Worm (Caenorhabditis elegans): ENCODE results near the gene lsm-7.

Gene lsm-7

ce11 chrIV:10958230-10958588 is 24.9 kb downstream of the lsm-7 start, which contains the start of gene sri-19:
Gene sri-19 (plus strand): TSS chrIV:10958372.
- TF ChIP-seq jun-1 (tag; optimal IDR thresholded peaks at IDR 0.05) (no peak), egl-27 (tag; optimal IDR thresholded peaks at IDR 0.05) (no peak), fkh-10 (GFP tag; optimal IDR thresholded peaks at IDR 0.05) (no peak), ceh-28 (tag; optimal IDR thresholded peaks at IDR 0.05) (no peak), pqm-1 (tag; optimal IDR thresholded peaks at IDR 0.05) (no peak), ZK546.5 (tag; optimal IDR thresholded peaks at IDR 0.05) (no peak), nhr-43 (tag; optimal IDR thresholded peaks at IDR 0.05; ENCODE audit: poor library complexity, severe bottlenecking) (no peak), nhr-11 (tag; optimal IDR thresholded peaks at IDR 0.05) (no peak), ceh-16 (tag; optimal IDR thresholded peaks at IDR 0.05) (no peak)

- no peak for TF ChIP-seq eor-1 (tag; optimal IDR thresholded peaks at IDR 0.05)
- TF ChIP-seq fkh-2 (tag; optimal IDR thresholded peaks at IDR 0.05), result no peak
- TF ChIP-seq pha-4 (tag; optimal IDR thresholded peaks at IDR 0.05), result peak; percentile 24
- no peak for TF ChIP-seq nhr-25 (tag; optimal IDR thresholded peaks at IDR 0.05)
- no peak for TF ChIP-seq aly-2 (tag; optimal IDR thresholded peaks at IDR 0.05)
- no peak for TF ChIP-seq egl-27 (tag; optimal IDR thresholded peaks at IDR 0.05)
- TF ChIP-seq R02D3.7 (tag; optimal IDR thresholded peaks at IDR 0.05), result no peak
- TF ChIP-seq pqm-1 (tag; optimal IDR thresholded peaks at IDR 0.05), result peak; percentile 45
- peak; percentile 69 for TF ChIP-seq elt-2 (tag; optimal IDR thresholded peaks at IDR 0.05)
These were observed 31.4 kb downstream of the lsm-7 start for ce11 chrIV:10964688-10965087.

ce11 chrIV:10966359-10966758 is 33.1 kb downstream of the lsm-7 start, which contains the start of the genes aqp-3 and Y69E1A.8:
Gene aqp-3 (minus strand): TSS chrIV:10966459.
Gene Y69E1A.8 (plus strand): TSS chrIV:10966604.
- TF ChIP-seq tbx-2 (tag; optimal IDR thresholded peaks at IDR 0.05), result no peak
- TF ChIP-seq ztf-11 (tag; optimal IDR thresholded peaks at IDR 0.05), result no peak

- peak; percentile 97 for TF ChIP-seq elt-2 (tag; optimal IDR thresholded peaks at IDR 0.05)
- peak; percentile 83 for TF ChIP-seq pqm-1 (tag; optimal IDR thresholded peaks at IDR 0.05)
- peak; percentile 20 for TF ChIP-seq pha-4 (tag; optimal IDR thresholded peaks at IDR 0.05)
- TF ChIP-seq ceh-28 (tag; optimal IDR thresholded peaks at IDR 0.05), result no peak
These were observed 37.0 kb downstream of the lsm-7 start for ce11 chrIV:10970333-10970732.

- TF ChIP-seq ceh-16 (tag; optimal IDR thresholded peaks at IDR 0.05) (no peak), ceh-9 (tag; optimal IDR thresholded peaks at IDR 0.05) (no peak), jun-1 (tag; optimal IDR thresholded peaks at IDR 0.05) (no peak), daf-12 (tag; optimal IDR thresholded peaks at IDR 0.05) (no peak), nhr-43 (tag; optimal IDR thresholded peaks at IDR 0.05; ENCODE audit: poor library complexity, severe bottlenecking) (no peak), lin-39 (tag; optimal IDR thresholded peaks at IDR 0.05) (no peak), lin-15B (tag; optimal IDR thresholded peaks at IDR 0.05) (no peak), pha-4 (tag; optimal IDR thresholded peaks at IDR 0.05) (no peak), elt-2 (tag; optimal IDR thresholded peaks at IDR 0.05) (no peak)
These were observed 37.5 kb downstream of the lsm-7 start for ce11 chrIV:10970767-10971166.

- no peak for TF ChIP-seq hmg-11 (tag; optimal IDR thresholded peaks at IDR 0.05)
- no peak for TF ChIP-seq tbx-2 (tag; optimal IDR thresholded peaks at IDR 0.05)
- peak; percentile 25 for TF ChIP-seq nhr-23 (tag; optimal IDR thresholded peaks at IDR 0.05)
- no peak for TF ChIP-seq daf-12 (tag; optimal IDR thresholded peaks at IDR 0.05)
- no peak for TF ChIP-seq nhr-43 (tag; optimal IDR thresholded peaks at IDR 0.05; ENCODE audit: poor library complexity, severe bottlenecking)
- no peak for TF ChIP-seq ztf-11 (tag; optimal IDR thresholded peaks at IDR 0.05)
- TF ChIP-seq lin-39 (tag; optimal IDR thresholded peaks at IDR 0.05), result no peak
- peak; percentile 59 for TF ChIP-seq pha-4 (tag; optimal IDR thresholded peaks at IDR 0.05)
- TF ChIP-seq aly-2 (tag; optimal IDR thresholded peaks at IDR 0.05), result no peak
- TF ChIP-seq egl-5 (tag; optimal IDR thresholded peaks at IDR 0.05), result no peak
- TF ChIP-seq elt-3 (tag; optimal IDR thresholded peaks at IDR 0.05), result no peak
- no peak for TF ChIP-seq ZK546.5 (tag; optimal IDR thresholded peaks at IDR 0.05)
- no peak for TF ChIP-seq pqm-1 (tag; optimal IDR thresholded peaks at IDR 0.05)
- TF ChIP-seq ceh-16 (tag; optimal IDR thresholded peaks at IDR 0.05), result no peak
- TF ChIP-seq jun-1 (tag; optimal IDR thresholded peaks at IDR 0.05), result no peak
- no peak for TF ChIP-seq mml-1 (tag; optimal IDR thresholded peaks at IDR 0.05)
- no peak for TF ChIP-seq egl-27 (tag; optimal IDR thresholded peaks at IDR 0.05)
- TF ChIP-seq nhr-77 (tag; optimal IDR thresholded peaks at IDR 0.05), result no peak
- TF ChIP-seq nhr-25 (tag; optimal IDR thresholded peaks at IDR 0.05), result peak; percentile 69
- no peak for TF ChIP-seq ceh-9 (tag; optimal IDR thresholded peaks at IDR 0.05)
- TF ChIP-seq fkh-2 (tag; optimal IDR thresholded peaks at IDR 0.05), result no peak
- no peak for TF ChIP-seq nhr-67 (tag; optimal IDR thresholded peaks at IDR 0.05)
- no peak for TF ChIP-seq unc-62 (GFP tag; optimal IDR thresholded peaks at IDR 0.05)
- TF ChIP-seq nhr-12 (tag; optimal IDR thresholded peaks at IDR 0.05), result no peak
- no peak for TF ChIP-seq ama-1 (optimal IDR thresholded peaks at IDR 0.05)
- TF ChIP-seq nhr-11 (tag; optimal IDR thresholded peaks at IDR 0.05), result no peak
- TF ChIP-seq ceh-28 (tag; optimal IDR thresholded peaks at IDR 0.05), result no peak
- TF ChIP-seq nhr-28 (tag; optimal IDR thresholded peaks at IDR 0.05), result no peak
- no peak for TF ChIP-seq R02D3.7 (tag; optimal IDR thresholded peaks at IDR 0.05)
- TF ChIP-seq mdl-1 (tag; optimal IDR thresholded peaks at IDR 0.05), result no peak
- peak; percentile 14 for TF ChIP-seq elt-2 (tag; optimal IDR thresholded peaks at IDR 0.05)
These were observed 38.4 kb downstream of the lsm-7 start for ce11 chrIV:10971636-10972199.
